Fruit fly (Drosophila melanogaster) whole organism, prepupa: ENCODE measurements around the gene Cyp4d2.

Experiments
- CG11902 ChIP-seq: fragments of 200-800 bp; sonication (Bioruptor generic); optimal IDR thresholded peaks from 3 replicates; lab custom pipeline; 2016; ENCODE audit warnings: missing biosample characterization, missing genetic modification characterization
- Eip78C ChIP-seq: fragments of 200-800 bp; sonication (Bioruptor generic); peaks from one replicate; lab custom pipeline; 2016; ENCODE audit warnings: missing biosample characterization, missing genetic modification characterization
- Hr39 ChIP-seq: fragments of 200-800 bp; sonication (Bioruptor generic); optimal IDR thresholded peaks from 2 replicates; lab custom pipeline; 2016; ENCODE audit warnings: missing biosample characterization, missing genetic modification characterization
- Sox15 ChIP-seq: fragments of 200-800 bp; sonication (Bioruptor generic); optimal IDR thresholded peaks from 3 replicates; lab custom pipeline; 2016; ENCODE audit warnings: missing biosample characterization, missing genetic modification characterization
- achi ChIP-seq: fragments of 200-800 bp; sonication (Bioruptor generic); optimal IDR thresholded peaks from 3 replicates; lab custom pipeline; 2016; ENCODE audit warnings: missing biosample characterization, missing genetic modification characterization

DNA sequence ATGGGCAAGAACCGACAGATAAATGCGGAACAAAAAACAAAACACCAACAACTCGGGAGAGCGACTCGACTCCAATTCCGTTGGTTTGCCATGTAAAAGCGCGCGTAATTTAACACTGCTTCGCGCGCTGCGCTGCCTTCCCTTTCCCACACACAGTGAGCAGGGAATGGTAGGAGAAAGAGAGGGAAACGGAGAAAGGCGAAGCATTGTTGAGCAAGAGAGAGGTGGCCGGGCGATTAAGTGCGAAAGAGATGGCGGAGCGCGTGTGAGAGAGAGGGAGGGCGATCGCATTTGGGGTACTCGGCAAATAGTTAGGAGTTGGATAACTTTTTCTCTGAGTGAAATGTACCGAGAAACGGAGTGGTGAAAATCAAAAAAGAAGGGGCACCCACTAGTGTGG is 19.9 kb upstream of the Cyp4d2 start:
- no peak for TF ChIP-seq CG11902 (GFP tag; lab: Kevin White, UChicago)
- TF ChIP-seq Sox15 = no peak
- TF ChIP-seq Hr39 (GFP tag; lab: Kevin White, UChicago) = peak; percentile 5
- no peak for TF ChIP-seq achi (GFP tag; lab: Kevin White, UChicago)
- TF ChIP-seq Eip78C (GFP tag; lab: Kevin White, UChicago) = peak; percentile 68
